Worm (Caenorhabditis elegans) whole organism, mixed stage, embryonic: Measurements from ENCODE around the gene idpb-4.

Source experiments
- M03D4.4 ChIP-seq: sonication (generic microtip); optimal IDR thresholded peaks from 2 replicates; lab custom pipeline; 2017; ENCODE audit warnings: mild to moderate bottlenecking, missing genetic modification characterization, missing compliant biosample characterization
- bed-3 ChIP-seq: fragments of 200-800 bp; sonication (Bioruptor generic); optimal IDR thresholded peaks from 3 replicates; lab custom pipeline; 2018; ENCODE audit warnings: mild to moderate bottlenecking, missing genetic modification characterization, moderate library complexity, missing compliant biosample characterization
- blmp-1 ChIP-seq: fragments of 150-350 bp; optimal IDR thresholded peaks from 2 replicates; lab custom pipeline; 2014; ENCODE audit warnings: missing biosample characterization, missing genetic modification characterization
- ceh-43 ChIP-seq: fragments of 200-800 bp; sonication (Bioruptor generic); optimal IDR thresholded peaks from 2 replicates; lab custom pipeline; 2018; ENCODE audit warnings: mild to moderate bottlenecking, missing genetic modification characterization, moderate library complexity, missing compliant biosample characterization
- ceh-83 ChIP-seq: fragments of 200-800 bp; sonication (Bioruptor generic); optimal IDR thresholded peaks from 2 replicates; lab custom pipeline; 2018; ENCODE audit warnings: mild to moderate bottlenecking, missing genetic modification characterization, missing compliant biosample characterization
- ces-1 ChIP-seq: fragments of 150-350 bp; optimal IDR thresholded peaks from 2 replicates; lab custom pipeline; 2014; ENCODE audit warnings: missing biosample characterization, missing genetic modification reagents, missing genetic modification characterization
- cnd-1 ChIP-seq: fragments of 200-800 bp; sonication (Bioruptor generic); optimal IDR thresholded peaks from 2 replicates; lab custom pipeline; 2018; ENCODE audit warnings: mild to moderate bottlenecking, missing genetic modification characterization, missing compliant biosample characterization
- drap-1 ChIP-seq: fragments of 200-800 bp; sonication (Bioruptor generic); optimal IDR thresholded peaks from 3 replicates; lab custom pipeline; 2018; ENCODE audit warnings: mild to moderate bottlenecking, missing genetic modification characterization, missing compliant biosample characterization
- elt-1 ChIP-seq: sonication (generic microtip); optimal IDR thresholded peaks from 2 replicates; lab custom pipeline; 2017; ENCODE audit warnings: missing genetic modification characterization, mild to moderate bottlenecking, missing compliant biosample characterization, antibody characterized with exemption, moderate library complexity, borderline replicate concordance; ENCODE audit not compliant: insufficient read depth
- elt-3 ChIP-seq: fragments of 150-350 bp; optimal IDR thresholded peaks from 2 replicates; lab custom pipeline; 2014; ENCODE audit warnings: missing biosample characterization, missing genetic modification characterization
- flh-1 ChIP-seq: fragments of 200-800 bp; sonication (Bioruptor generic); optimal IDR thresholded peaks from 2 replicates; lab custom pipeline; 2018; ENCODE audit warnings: mild to moderate bottlenecking, missing genetic modification characterization, moderate library complexity, missing compliant biosample characterization
- ham-2 ChIP-seq: fragments of 200-800 bp; sonication (Bioruptor generic); optimal IDR thresholded peaks from 2 replicates; lab custom pipeline; 2018; ENCODE audit warnings: mild to moderate bottlenecking, missing genetic modification characterization, missing compliant biosample characterization
- hlh-1 ChIP-seq: fragments of 150-350 bp; optimal IDR thresholded peaks from 2 replicates; lab custom pipeline; 2014; ENCODE audit warnings: missing biosample characterization, missing genetic modification reagents, missing genetic modification characterization
- lin-13 ChIP-seq: fragments of 150-350 bp; optimal IDR thresholded peaks from 2 replicates; lab custom pipeline; 2014; ENCODE audit warnings: missing biosample characterization, missing genetic modification characterization
- lin-32 ChIP-seq: fragments of 200-800 bp; sonication (Bioruptor generic); optimal IDR thresholded peaks from 2 replicates; lab custom pipeline; 2018; ENCODE audit warnings: mild to moderate bottlenecking, missing genetic modification characterization, missing compliant biosample characterization
- mep-1 ChIP-seq: fragments of 150-350 bp; optimal IDR thresholded peaks from 2 replicates; lab custom pipeline; 2017; ENCODE audit warnings: missing biosample characterization, missing genetic modification reagents, missing genetic modification characterization, inconsistent platforms
- mls-2 ChIP-seq: sonication (generic microtip); optimal IDR thresholded peaks from 2 replicates; lab custom pipeline; 2016; ENCODE audit warnings: mild to moderate bottlenecking, missing genetic modification characterization, moderate library complexity, missing compliant biosample characterization
- nhr-12 ChIP-seq: fragments of 150-350 bp; optimal IDR thresholded peaks from 2 replicates; lab custom pipeline; 2014; ENCODE audit warnings: missing biosample characterization, missing genetic modification characterization
- nhr-2 ChIP-seq: fragments of 150-350 bp; optimal IDR thresholded peaks from 2 replicates; lab custom pipeline; 2014; ENCODE audit warnings: missing biosample characterization, missing genetic modification characterization
- nhr-237 ChIP-seq: fragments of 150-350 bp; optimal IDR thresholded peaks from 2 replicates; lab custom pipeline; 2014; ENCODE audit warnings: missing biosample characterization, missing genetic modification characterization
- nhr-28 ChIP-seq: fragments of 150-350 bp; optimal IDR thresholded peaks from 2 replicates; lab custom pipeline; 2014; ENCODE audit warnings: missing biosample characterization, missing genetic modification characterization
- nhr-76 ChIP-seq: sonication (generic microtip); optimal IDR thresholded peaks from 2 replicates; lab custom pipeline; 2017; ENCODE audit warnings: missing biosample characterization, missing genetic modification characterization
- pha-4 ChIP-seq: fragments of 150-350 bp; optimal IDR thresholded peaks from 2 replicates; lab custom pipeline; 2018; ENCODE audit warnings: missing biosample characterization, missing genetic modification reagents, missing genetic modification characterization
- sem-2 ChIP-seq: fragments of 200-800 bp; sonication (Bioruptor generic); optimal IDR thresholded peaks from 2 replicates; lab custom pipeline; 2018; ENCODE audit warnings: mild to moderate bottlenecking, missing genetic modification characterization, missing compliant biosample characterization
- snpc-4 ChIP-seq: fragments of 150-350 bp; optimal IDR thresholded peaks from 2 replicates; lab custom pipeline; 2014; ENCODE audit warnings: missing biosample characterization, missing genetic modification characterization
- sptf-1 ChIP-seq: sonication (generic microtip); optimal IDR thresholded peaks from 2 replicates; lab custom pipeline; 2017; ENCODE audit warnings: mild to moderate bottlenecking, missing genetic modification characterization, moderate library complexity, missing compliant biosample characterization
- tbx-8 ChIP-seq: fragments of 200-800 bp; sonication (Bioruptor generic); optimal IDR thresholded peaks from 2 replicates; lab custom pipeline; 2018; ENCODE audit warnings: mild to moderate bottlenecking, missing genetic modification characterization, moderate library complexity, missing compliant biosample characterization
- unc-120 ChIP-seq: sonication (generic microtip); optimal IDR thresholded peaks from 2 replicates; lab custom pipeline; 2017; ENCODE audit warnings: missing genetic modification characterization, missing compliant biosample characterization; ENCODE audit not compliant: poor library complexity, severe bottlenecking
- unc-39 ChIP-seq: fragments of 150-350 bp; optimal IDR thresholded peaks from 2 replicates; lab custom pipeline; 2014; ENCODE audit warnings: missing biosample characterization, missing genetic modification characterization
- unc-62 ChIP-seq: fragments of 150-350 bp; optimal IDR thresholded peaks from 2 replicates; lab custom pipeline; 2014; ENCODE audit warnings: missing biosample characterization, missing genetic modification reagents, missing genetic modification characterization
- zip-8 ChIP-seq: fragments of 150-350 bp; optimal IDR thresholded peaks from 2 replicates; lab custom pipeline; 2014; ENCODE audit warnings: missing biosample characterization, missing genetic modification characterization
- ztf-11 ChIP-seq: fragments of 150-350 bp; optimal IDR thresholded peaks from 2 replicates; lab custom pipeline; 2014; ENCODE audit warnings: missing biosample characterization, missing genetic modification characterization

idpb-4 gene

DNA sequence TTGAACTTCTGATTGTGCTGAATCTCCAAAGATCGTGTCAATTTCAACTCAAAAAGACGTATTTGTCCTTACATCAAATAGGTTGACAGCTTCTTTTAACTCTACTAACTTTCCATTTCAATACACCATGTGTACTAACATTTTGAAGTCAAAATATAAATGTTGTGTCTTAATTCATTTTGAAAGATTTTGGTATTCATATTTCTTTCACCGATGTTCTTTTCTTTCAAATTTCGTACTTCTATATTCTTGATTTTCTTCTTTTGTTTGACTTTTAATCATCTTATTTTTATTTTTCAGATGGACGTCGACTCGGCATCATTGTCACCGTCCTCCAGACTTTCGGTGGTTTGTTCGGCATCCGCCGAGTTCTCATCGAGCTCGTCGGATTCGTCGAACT, 14.3 kb upstream of the idpb-4 start, which contains the start of gene atf-2:
TSS of gene atf-2 (plus strand) at position 301 of the 400 bp plus-strand sequence.
- TF ChIP-seq mep-1 (tag; lab: Kevin White, UChicago): no peak
- TF ChIP-seq hlh-1 (tag; lab: Kevin White, UChicago): no peak
- TF ChIP-seq unc-39 (tag; lab: Kevin White, UChicago): no peak
- no peak for TF ChIP-seq snpc-4
- TF ChIP-seq zip-8 (tag; lab: Kevin White, UChicago): no peak
- no peak for TF ChIP-seq elt-3
- TF ChIP-seq nhr-12 (tag; lab: Kevin White, UChicago): no peak
- no peak for TF ChIP-seq drap-1 (GFP tag; lab: Kevin White, UChicago)
- TF ChIP-seq blmp-1 (tag; lab: Kevin White, UChicago): no peak

DNA sequence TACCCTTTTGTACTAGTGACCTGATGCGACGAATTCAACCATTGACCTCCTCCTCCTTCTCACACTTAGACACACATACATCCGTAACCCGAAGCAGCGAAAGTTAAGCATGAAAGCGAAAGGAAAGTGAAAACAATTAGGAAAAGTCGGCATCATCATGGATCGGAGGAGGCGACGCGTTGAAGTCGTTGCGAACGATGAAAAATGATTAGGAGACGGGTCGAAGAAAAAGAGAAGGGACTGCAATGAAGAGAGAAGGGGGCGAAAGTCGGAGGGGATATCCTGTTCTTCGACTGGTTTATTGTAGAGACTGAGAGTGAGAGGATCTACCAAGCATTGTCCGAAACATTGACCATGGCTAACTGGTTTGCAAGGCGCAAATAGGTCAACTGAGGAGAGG, 13.7 kb upstream of the idpb-4 start:
- no peak for TF ChIP-seq sem-2 (GFP tag; lab: Kevin White, UChicago)
- TF ChIP-seq ceh-43 (GFP tag; lab: Kevin White, UChicago): no peak
- no peak for TF ChIP-seq unc-62 (GFP tag; lab: Kevin White, UChicago)
- TF ChIP-seq cnd-1 (tag; lab: Kevin White, UChicago): no peak
- peak; percentile 8 for TF ChIP-seq nhr-237
- no peak for TF ChIP-seq ces-1
- TF ChIP-seq elt-1 (tag; lab: Kevin White, UChicago): peak; percentile 1
- TF ChIP-seq blmp-1 (tag; lab: Kevin White, UChicago): peak; percentile 100
- TF ChIP-seq M03D4.4: no peak
- TF ChIP-seq lin-32 (GFP tag; lab: Kevin White, UChicago): no peak
- no peak for TF ChIP-seq pha-4 (tag; lab: Kevin White, UChicago)
- no peak for TF ChIP-seq ceh-83
- TF ChIP-seq ztf-11 (tag; lab: Kevin White, UChicago): no peak
- TF ChIP-seq mls-2: no peak
- peak; percentile 5 for TF ChIP-seq mep-1 (tag; lab: Kevin White, UChicago)
- TF ChIP-seq nhr-12 (tag; lab: Kevin White, UChicago): no peak
- TF ChIP-seq ham-2: peak; percentile 99
- TF ChIP-seq, all 35 proteins: peak for 5

DNA sequence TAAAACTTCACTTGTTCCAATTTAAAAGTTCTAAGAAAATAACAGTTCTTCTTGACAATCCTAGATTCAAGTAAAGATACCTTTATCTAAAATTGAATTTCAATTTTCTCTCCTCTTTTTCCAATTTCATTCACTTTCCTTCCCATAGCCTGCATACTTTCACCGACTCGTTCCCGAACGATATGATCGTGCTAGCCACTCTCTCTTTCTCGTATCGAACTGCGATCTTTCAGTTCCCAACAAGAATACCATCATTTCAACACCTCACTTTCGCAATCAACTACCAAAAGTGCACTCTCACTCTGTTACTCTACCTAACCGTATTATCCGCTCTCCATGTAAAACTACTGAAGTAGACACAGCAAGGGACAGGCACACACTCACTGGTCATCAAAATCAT, 12.7 kb upstream of the idpb-4 start:
- TF ChIP-seq ham-2: no peak
- no peak for TF ChIP-seq nhr-2 (tag; lab: Kevin White, UChicago)
- TF ChIP-seq nhr-237: no peak
- no peak for TF ChIP-seq hlh-1 (tag; lab: Kevin White, UChicago)
- TF ChIP-seq lin-13 (tag; lab: Kevin White, UChicago): no peak
- no peak for TF ChIP-seq flh-1
- no peak for TF ChIP-seq nhr-12 (tag; lab: Kevin White, UChicago)
- no peak for TF ChIP-seq blmp-1 (tag; lab: Kevin White, UChicago)
- no peak for TF ChIP-seq zip-8 (tag; lab: Kevin White, UChicago)
- TF ChIP-seq pha-4 (tag; lab: Kevin White, UChicago): no peak
- no peak for TF ChIP-seq M03D4.4
- no peak for TF ChIP-seq ces-1
- no peak for TF ChIP-seq tbx-8
- no peak for TF ChIP-seq ceh-83
- TF ChIP-seq bed-3 (GFP tag; lab: Kevin White, UChicago): no peak
- TF ChIP-seq nhr-28 (tag; lab: Kevin White, UChicago): no peak
- TF ChIP-seq unc-120 (tag; lab: Kevin White, UChicago): no peak
- no peak for TF ChIP-seq mls-2

DNA sequence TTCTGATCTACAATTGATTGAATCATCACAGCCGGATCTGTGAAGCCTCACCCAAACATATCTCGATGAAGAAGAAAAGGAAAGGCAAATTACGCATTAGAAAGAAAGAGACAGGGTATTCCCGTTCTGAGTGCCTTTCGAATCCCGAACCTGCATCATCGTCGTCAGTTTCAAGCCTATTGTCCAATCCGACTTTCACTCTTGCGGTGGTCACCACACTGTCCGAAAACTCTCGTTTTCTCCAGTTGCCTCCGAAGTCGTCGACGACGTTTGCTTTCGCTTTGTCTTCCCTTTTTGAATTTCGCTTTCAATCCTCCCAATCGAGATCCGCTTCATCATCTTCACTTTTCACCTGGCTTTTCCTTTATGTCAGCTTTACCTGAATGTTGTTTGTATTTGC, 11.7 kb upstream of the idpb-4 start:
- TF ChIP-seq elt-1 (tag; lab: Kevin White, UChicago) (peak; percentile 58), ham-2 (peak; percentile 80), blmp-1 (tag; lab: Kevin White, UChicago) (peak; percentile 99), nhr-2 (tag; lab: Kevin White, UChicago) (no peak), sptf-1 (no peak), unc-62 (GFP tag; lab: Kevin White, UChicago) (no peak)
- TF ChIP-seq, all 35 proteins: peak for 3

DNA sequence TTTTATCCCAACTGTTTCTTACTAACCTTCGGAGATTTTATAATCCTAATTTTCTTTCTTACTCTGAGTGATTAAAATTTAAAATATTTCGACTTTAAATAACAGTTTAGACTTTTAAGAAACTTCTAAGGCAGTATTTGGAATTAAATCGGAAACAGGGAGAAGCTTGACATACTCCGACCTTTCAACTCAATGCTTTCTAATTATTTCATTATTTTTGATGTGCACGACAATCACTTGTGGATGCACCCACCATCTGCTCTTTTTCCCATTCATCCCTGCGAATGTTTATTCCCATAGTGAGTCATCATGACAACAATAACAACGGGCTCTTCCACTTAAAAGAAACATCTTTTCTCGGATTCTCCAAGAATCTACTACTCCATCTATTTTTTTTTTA, 11.3 kb upstream of the idpb-4 start:
- TF ChIP-seq lin-32 (GFP tag; lab: Kevin White, UChicago) (no peak), ces-1 (peak; percentile 58), nhr-76 (no peak), flh-1 (no peak), bed-3 (GFP tag; lab: Kevin White, UChicago) (no peak), nhr-237 (no peak), cnd-1 (tag; lab: Kevin White, UChicago) (peak; percentile 69)
